Fruit fly (Drosophila melanogaster) whole organism, wandering third instar larva: Measurements from ENCODE around the gene CG13360.

Source experiments
- Jra ChIP-seq: sonication (Bioruptor generic); optimal IDR thresholded peaks from 2 replicates; lab custom pipeline; 2016; ENCODE audit warnings: missing biosample characterization, missing genetic modification characterization
- OdsH ChIP-seq: fragments of 200-800 bp; sonication (Bioruptor generic); optimal IDR thresholded peaks from 2 replicates; lab custom pipeline; 2016; ENCODE audit warnings: missing biosample characterization, mild to moderate bottlenecking, missing genetic modification characterization
- Sp1 ChIP-seq: fragments of 200-800 bp; sonication (Bioruptor generic); optimal IDR thresholded peaks from 3 replicates; lab custom pipeline; 2019; ENCODE audit warnings: missing biosample characterization, mild to moderate bottlenecking, missing genetic modification characterization, moderate library complexity
- dmrt93B ChIP-seq: fragments of 200-800 bp; sonication (Bioruptor generic); optimal IDR thresholded peaks from 2 replicates; lab custom pipeline; 2018; ENCODE audit warnings: missing biosample characterization, mild to moderate bottlenecking, missing genetic modification characterization
- foxo ChIP-seq, 2 experiments: fragments of 200-800 bp; sonication (Bioruptor generic); optimal IDR thresholded peaks; 2 replicates in 1 of 2; 3 replicates in 1 of 2; lab custom pipeline; 2016 to 2017; ENCODE audit warnings: missing biosample characterization in 2 of 2, missing genetic modification characterization in 2 of 2
- h ChIP-seq: fragments of 200-800 bp; sonication (Bioruptor generic); optimal IDR thresholded peaks from 3 replicates; lab custom pipeline; 2016; ENCODE audit warnings: missing biosample characterization, mild to moderate bottlenecking, missing genetic modification characterization
- pan ChIP-seq: fragments of >200 bp; optimal IDR thresholded peaks from 2 replicates; lab custom pipeline; 2017
- rgr ChIP-seq: fragments of 200-800 bp; sonication (Bioruptor generic); optimal IDR thresholded peaks from 3 replicates; lab custom pipeline; 2016; ENCODE audit warnings: missing biosample characterization, mild to moderate bottlenecking, missing genetic modification characterization
- sage ChIP-seq: fragments of 200-800 bp; sonication (Bioruptor generic); optimal IDR thresholded peaks from 2 replicates; lab custom pipeline; 2016; ENCODE audit warnings: missing biosample characterization, mild to moderate bottlenecking, missing genetic modification characterization

dm6 chrX:751201-751600 lies 38.7 kb downstream of the CG13360 start, which contains the start of gene CG13362:
- TF ChIP-seq rgr (GFP tag; lab: Kevin White, UChicago) (no peak), Jra (no peak), dmrt93B (GFP tag; lab: Kevin White, UChicago) (no peak), OdsH (GFP tag; lab: Kevin White, UChicago) (no peak), sage (GFP tag; lab: Kevin White, UChicago) (no peak), pan (lab: Kevin White, UChicago) (no peak), foxo (GFP tag; optimal IDR thresholded peaks at IDR 0.05; lab: Kevin White, UChicago) (no peak), Sp1 (GFP tag; lab: Kevin White, UChicago) (no peak), h (GFP tag; lab: Kevin White, UChicago) (no peak)
